Worm (Caenorhabditis elegans) whole organism, early embryonic: Measurements from ENCODE around the gene clec-8.

ENCODE experiments used
- B0310.2 ChIP-seq: sonication (generic microtip); optimal IDR thresholded peaks from 2 replicates; lab custom pipeline; 2016; ENCODE audit warnings: mild to moderate bottlenecking, missing genetic modification characterization, missing compliant biosample characterization
- aly-1 ChIP-seq: sonication (generic microtip); optimal IDR thresholded peaks from 2 replicates; lab custom pipeline; 2016; ENCODE audit warnings: missing genetic modification characterization, missing compliant biosample characterization
- ama-1 ChIP-seq: fragments of 150-350 bp; optimal IDR thresholded peaks from 2 replicates; lab custom pipeline; 2014
- ceh-13 ChIP-seq: fragments of 200-800 bp; sonication (Bioruptor generic); optimal IDR thresholded peaks from 2 replicates; lab custom pipeline; 2018; ENCODE audit warnings: mild to moderate bottlenecking, missing genetic modification characterization, missing compliant biosample characterization
- hmg-4 ChIP-seq: fragments of 200-800 bp; sonication (Bioruptor generic); optimal IDR thresholded peaks from 2 replicates; lab custom pipeline; 2018; ENCODE audit warnings: mild to moderate bottlenecking, missing genetic modification characterization, missing compliant biosample characterization
- hnd-1 ChIP-seq: sonication (generic microtip); optimal IDR thresholded peaks from 2 replicates; lab custom pipeline; 2016; ENCODE audit warnings: missing genetic modification characterization, missing compliant biosample characterization
- tbx-37 ChIP-seq: fragments of 200-800 bp; sonication (Bioruptor generic); conservative IDR thresholded peaks from 2 replicates; pipeline ENCODE4 v1.3.6; 2022; ENCODE audit warnings: missing genetic modification reagents, missing genetic modification characterization, missing compliant biosample characterization

DNA sequence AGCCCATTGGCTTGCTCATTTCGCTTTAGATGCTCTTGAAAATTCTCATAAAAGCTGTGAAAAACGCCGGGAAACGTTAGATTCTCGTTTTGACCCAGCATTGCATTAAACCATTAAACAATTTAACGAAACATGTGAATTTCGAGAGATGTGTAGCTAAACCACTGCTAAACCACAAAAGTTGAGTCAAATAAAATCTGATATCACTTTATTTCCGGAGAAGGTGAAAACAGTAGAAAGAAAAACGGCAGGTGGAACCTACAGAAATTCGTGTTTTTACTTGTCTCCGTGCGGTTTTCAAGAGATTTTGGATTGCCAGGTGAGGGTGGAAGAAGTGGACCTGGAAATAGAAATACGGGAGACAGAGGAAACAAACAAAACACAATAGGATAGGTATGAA lies 33.3 kb downstream of the clec-8 start, which contains the start of gene F49C5.9:
- TF ChIP-seq tbx-37 (GFP tag; lab: Robert Waterston, UW), result no peak
- no peak for TF ChIP-seq ceh-13
- TF ChIP-seq ama-1 (lab: Kevin White, UChicago), result no peak
- no peak for TF ChIP-seq hnd-1 (tag; lab: Kevin White, UChicago)
- no peak for TF ChIP-seq hmg-4 (GFP tag; lab: Kevin White, UChicago)
- TF ChIP-seq aly-1, result no peak
- no peak for TF ChIP-seq B0310.2 (tag; lab: Kevin White, UChicago)
